Worm (Caenorhabditis elegans) whole organism, L1 larva: ENCODE data around the gene T19C3.2.

ENCODE experiments used
- C04F5.9 ChIP-seq: sonication (generic microtip); optimal IDR thresholded peaks from 2 replicates; lab custom pipeline; 2016; ENCODE audit warnings: missing genetic modification characterization, missing compliant biosample characterization
- C16A3.4 ChIP-seq: fragments of 150-350 bp; optimal IDR thresholded peaks from 2 replicates; lab custom pipeline; 2014; ENCODE audit warnings: missing biosample characterization, missing genetic modification characterization
- alr-1 ChIP-seq: fragments of 200-800 bp; sonication (Bioruptor generic); optimal IDR thresholded peaks from 2 replicates; lab custom pipeline; 2018; ENCODE audit warnings: borderline replicate concordance, mild to moderate bottlenecking, missing genetic modification characterization, missing compliant biosample characterization
- ceh-63 ChIP-seq: fragments of 200-800 bp; sonication (Bioruptor generic); optimal IDR thresholded peaks from 2 replicates; lab custom pipeline; 2018; ENCODE audit warnings: mild to moderate bottlenecking, missing genetic modification characterization, missing compliant biosample characterization
- ceh-8 ChIP-seq: fragments of 200-800 bp; sonication (Bioruptor generic); optimal IDR thresholded peaks from 2 replicates; lab custom pipeline; 2018; ENCODE audit warnings: mild to moderate bottlenecking, missing genetic modification characterization, moderate library complexity, missing compliant biosample characterization
- ceh-90 ChIP-seq: sonication (generic microtip); optimal IDR thresholded peaks from 2 replicates; lab custom pipeline; 2016; ENCODE audit warnings: missing genetic modification characterization, missing compliant biosample characterization
- dsc-1 ChIP-seq: sonication (generic microtip); optimal IDR thresholded peaks from 2 replicates; lab custom pipeline; 2016; ENCODE audit warnings: mild to moderate bottlenecking, missing genetic modification characterization, missing compliant biosample characterization
- efl-1 ChIP-seq, 4 experiments: fragments of 150-350 bp; optimal IDR thresholded peaks in 3 of 4; peaks in 1 of 4; 1 replicate in 1 of 4; 2 replicates in 3 of 4; lab custom pipeline; 2014; ENCODE audit warnings: missing biosample characterization in 2 of 4, missing genetic modification characterization in 2 of 4, missing genetic modification reagents in 2 of 4
- ets-5 ChIP-seq: fragments of 200-800 bp; sonication (Bioruptor generic); IDR thresholded peaks from 2 replicates; pipeline ENCODE4 v1.3.6; 2022; ENCODE audit warnings: missing genetic modification characterization, missing compliant biosample characterization
- fkh-4 ChIP-seq: sonication (generic microtip); optimal IDR thresholded peaks from 2 replicates; lab custom pipeline; 2016; ENCODE audit warnings: missing compliant biosample characterization, missing genetic modification characterization, borderline replicate concordance
- fos-1 ChIP-seq: fragments of 150-350 bp; optimal IDR thresholded peaks from 2 replicates; lab custom pipeline; 2014; ENCODE audit warnings: missing biosample characterization, missing genetic modification characterization
- hlh-17 ChIP-seq: fragments of 200-800 bp; sonication (Bioruptor generic); optimal IDR thresholded peaks from 2 replicates; lab custom pipeline; 2018; ENCODE audit warnings: missing genetic modification characterization, mild to moderate bottlenecking, missing compliant biosample characterization, moderate library complexity, borderline replicate concordance
- irx-1 ChIP-seq: sonication (generic microtip); optimal IDR thresholded peaks from 2 replicates; lab custom pipeline; 2016; ENCODE audit warnings: missing genetic modification characterization, missing compliant biosample characterization
- lin-14 ChIP-seq: fragments of 200-800 bp; sonication (Bioruptor generic); optimal IDR thresholded peaks from 2 replicates; lab custom pipeline; 2018; ENCODE audit warnings: mild to moderate bottlenecking, missing genetic modification characterization, moderate library complexity, missing compliant biosample characterization
- lin-35 ChIP-seq, 2 experiments: fragments of 150-350 bp; optimal IDR thresholded peaks; 2 replicates each; lab custom pipeline; 2014; ENCODE audit warnings: missing biosample characterization in 2 of 2, missing genetic modification characterization in 2 of 2, missing genetic modification reagents in 2 of 2
- lin-39 ChIP-seq: fragments of 150-350 bp; optimal IDR thresholded peaks from 2 replicates; lab custom pipeline; 2014; ENCODE audit warnings: missing biosample characterization, missing genetic modification reagents, missing genetic modification characterization
- lir-3 ChIP-seq: sonication (generic microtip); optimal IDR thresholded peaks from 2 replicates; lab custom pipeline; 2016; ENCODE audit warnings: mild to moderate bottlenecking, missing genetic modification characterization, moderate library complexity, missing compliant biosample characterization; ENCODE audit not compliant: poor library complexity
- mef-2 ChIP-seq: fragments of 150-350 bp; optimal IDR thresholded peaks from 2 replicates; lab custom pipeline; 2014; ENCODE audit warnings: missing biosample characterization, missing genetic modification characterization
- mep-1 ChIP-seq: fragments of 150-350 bp; optimal IDR thresholded peaks from 2 replicates; lab custom pipeline; 2014; ENCODE audit warnings: missing biosample characterization, missing genetic modification characterization
- nhr-19 ChIP-seq: fragments of 200-800 bp; sonication (Bioruptor generic); conservative IDR thresholded peaks from 2 replicates; pipeline ENCODE4 v1.3.6; 2022; ENCODE audit warnings: missing genetic modification characterization, missing compliant biosample characterization
- nhr-237 ChIP-seq: fragments of 150-350 bp; optimal IDR thresholded peaks from 2 replicates; lab custom pipeline; 2014; ENCODE audit warnings: missing biosample characterization, missing genetic modification characterization
- nhr-47 ChIP-seq: sonication (generic microtip); optimal IDR thresholded peaks from 2 replicates; lab custom pipeline; 2016; ENCODE audit warnings: mild to moderate bottlenecking, missing genetic modification characterization, moderate library complexity, missing compliant biosample characterization
- nhr-76 ChIP-seq: sonication (generic microtip); optimal IDR thresholded peaks from 2 replicates; lab custom pipeline; 2017; ENCODE audit warnings: missing biosample characterization, missing genetic modification characterization
- nhr-77 ChIP-seq: fragments of 150-350 bp; optimal IDR thresholded peaks from 2 replicates; lab custom pipeline; 2014; ENCODE audit warnings: missing biosample characterization, missing genetic modification characterization
- nhr-84 ChIP-seq: sonication (generic microtip); optimal IDR thresholded peaks from 2 replicates; lab custom pipeline; 2017; ENCODE audit warnings: missing biosample characterization, missing genetic modification characterization
- pag-3 ChIP-seq: sonication (generic microtip); optimal IDR thresholded peaks from 2 replicates; lab custom pipeline; 2017; ENCODE audit warnings: missing genetic modification characterization, mild to moderate bottlenecking, missing compliant biosample characterization, antibody characterized with exemption, borderline replicate concordance; ENCODE audit not compliant: insufficient read depth
- skn-1 ChIP-seq: fragments of 150-350 bp; optimal IDR thresholded peaks from 2 replicates; lab custom pipeline; 2014; ENCODE audit warnings: missing biosample characterization, missing genetic modification characterization
- snpc-4 ChIP-seq: fragments of 150-350 bp; optimal IDR thresholded peaks from 2 replicates; lab custom pipeline; 2014; ENCODE audit warnings: missing biosample characterization, missing genetic modification characterization
- sox-4 ChIP-seq: sonication (generic microtip); optimal IDR thresholded peaks from 2 replicates; lab custom pipeline; 2016; ENCODE audit warnings: missing genetic modification characterization, missing compliant biosample characterization
- swsn-7 ChIP-seq: sonication (generic microtip); optimal IDR thresholded peaks from 2 replicates; lab custom pipeline; 2016; ENCODE audit warnings: missing genetic modification characterization, missing compliant biosample characterization
- tlp-1 ChIP-seq: fragments of 150-350 bp; optimal IDR thresholded peaks from 2 replicates; lab custom pipeline; 2014; ENCODE audit warnings: missing biosample characterization, missing genetic modification characterization
- unc-130 ChIP-seq: fragments of 150-350 bp; optimal IDR thresholded peaks from 2 replicates; lab custom pipeline; 2017; ENCODE audit warnings: missing biosample characterization, missing genetic modification characterization, inconsistent platforms
- zip-4 ChIP-seq: fragments of 200-800 bp; sonication (Bioruptor generic); optimal IDR thresholded peaks from 2 replicates; lab custom pipeline; 2018; ENCODE audit warnings: mild to moderate bottlenecking, missing genetic modification characterization, moderate library complexity, missing compliant biosample characterization
- ztf-11 ChIP-seq, 2 experiments: sonication (generic microtip); optimal IDR thresholded peaks; 2 replicates each; lab custom pipeline; 2016 to 2017; ENCODE audit warnings: missing genetic modification characterization in 2 of 2, missing biosample characterization in 1 of 2, missing compliant biosample characterization in 1 of 2

Gene T19C3.2

DNA sequence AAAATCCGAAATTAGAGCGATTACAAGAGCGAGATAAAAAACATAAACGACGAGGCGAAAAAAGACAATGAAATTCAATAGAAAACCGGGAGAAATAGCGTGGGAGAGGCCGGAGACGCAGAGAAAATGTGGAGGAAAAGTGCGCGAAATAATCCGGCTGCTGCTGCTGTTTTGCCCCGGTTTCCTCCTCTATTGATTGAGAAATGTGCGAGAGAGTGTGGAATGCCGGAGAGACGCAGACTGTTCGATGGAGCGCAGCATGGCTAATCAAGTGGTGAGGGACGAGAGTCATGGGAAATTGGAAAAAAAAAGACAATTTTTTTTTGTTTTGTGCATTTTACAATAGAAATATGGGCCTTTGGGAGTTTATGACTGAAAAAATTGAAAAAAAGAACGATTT lies 19.2 kb downstream of the T19C3.2 start (continued):
- TF ChIP-seq dsc-1 (tag; lab: Kevin White, UChicago) (peak; percentile 46), ets-5 (GFP tag; lab: Robert Waterston, UW) (no peak), efl-1 (optimal IDR thresholded peaks at IDR 0.05; lab: Kevin White, UChicago) (peak; percentile 58 to 68), efl-1 (GFP tag; optimal IDR thresholded peaks at IDR 0.05 in 1 of 2; lab: Kevin White, UChicago) (peak in 1 of 2 experiments; percentile 15), lin-39 (tag; lab: Kevin White, UChicago) (peak; percentile 9), ztf-11 (tag; optimal IDR thresholded peaks at IDR 0.05; lab: Kevin White, UChicago) (peak in 1 of 2 experiments; percentile 3), fos-1 (peak; percentile 25), nhr-237 (tag; lab: Kevin White, UChicago) (no peak), sox-4 (tag; lab: Kevin White, UChicago) (no peak), ceh-63 (GFP tag; lab: Kevin White, UChicago) (no peak)
- TF ChIP-seq, all 84 proteins: peak for 31

DNA sequence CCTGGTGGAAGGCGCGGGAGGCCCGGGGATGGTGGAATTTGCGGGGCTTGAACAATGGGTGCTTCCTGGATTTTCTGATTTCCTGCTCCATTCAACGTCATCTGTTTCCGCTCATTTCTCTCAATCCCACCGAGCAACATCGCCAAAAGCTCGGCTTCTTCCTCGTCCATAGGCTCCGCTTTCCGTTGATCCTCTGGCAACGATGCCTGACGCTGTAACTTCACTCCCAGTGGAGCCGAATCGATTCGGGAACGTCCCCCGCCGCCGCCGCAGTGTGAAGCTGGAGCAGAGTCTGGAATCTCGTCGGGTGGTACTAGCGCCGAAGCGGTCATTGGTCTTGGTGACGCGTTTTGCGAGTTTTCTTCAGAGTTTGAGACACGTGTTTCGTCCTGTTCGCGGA lies 21.9 kb downstream of the T19C3.2 start:
- TF ChIP-seq nhr-237 (tag; lab: Kevin White, UChicago) (no peak), lir-3 (tag; lab: Kevin White, UChicago) (no peak), pag-3 (tag; lab: Kevin White, UChicago) (no peak), mep-1 (tag; lab: Kevin White, UChicago) (no peak), irx-1 (tag; lab: Kevin White, UChicago) (no peak), zip-4 (GFP tag; lab: Kevin White, UChicago) (no peak), lin-14 (no peak), ceh-90 (tag; lab: Kevin White, UChicago) (no peak), nhr-84 (tag; lab: Kevin White, UChicago) (no peak), nhr-19 (GFP tag; lab: Robert Waterston, UW) (no peak), hlh-17 (GFP tag; lab: Kevin White, UChicago) (no peak), fkh-4 (tag; lab: Kevin White, UChicago) (no peak), lin-35 (GFP tag; optimal IDR thresholded peaks at IDR 0.05; lab: Kevin White, UChicago) (no peak), nhr-47 (tag; lab: Kevin White, UChicago) (no peak), efl-1 (optimal IDR thresholded peaks at IDR 0.05; lab: Kevin White, UChicago) (no peak), efl-1 (GFP tag; optimal IDR thresholded peaks at IDR 0.05 in 1 of 2; lab: Kevin White, UChicago) (no peak), unc-130 (tag; lab: Kevin White, UChicago) (no peak)

ce11 chrIII:587009-587408 lies 30.4 kb downstream of the T19C3.2 start, which contains the start of gene helq-1:
Gene helq-1, minus strand, starts transcription at chrIII:587109.
- TF ChIP-seq nhr-76: no peak
- no peak for TF ChIP-seq nhr-19 (GFP tag; lab: Robert Waterston, UW)
- no peak for TF ChIP-seq alr-1 (tag; lab: Kevin White, UChicago)
- TF ChIP-seq ceh-90 (tag; lab: Kevin White, UChicago): no peak
- TF ChIP-seq hlh-17 (GFP tag; lab: Kevin White, UChicago): no peak
- TF ChIP-seq C04F5.9 (tag; lab: Kevin White, UChicago): no peak
- TF ChIP-seq mef-2 (tag; lab: Kevin White, UChicago): no peak
- no peak for TF ChIP-seq C16A3.4 (tag; lab: Kevin White, UChicago)
- TF ChIP-seq dsc-1 (tag; lab: Kevin White, UChicago): no peak
- no peak for TF ChIP-seq nhr-77
- no peak for TF ChIP-seq skn-1 (tag; lab: Kevin White, UChicago)
- TF ChIP-seq ceh-8 (GFP tag; lab: Kevin White, UChicago): no peak
- no peak for TF ChIP-seq nhr-84 (tag; lab: Kevin White, UChicago)
- no peak for TF ChIP-seq lin-35 (GFP tag; optimal IDR thresholded peaks at IDR 0.05; lab: Kevin White, UChicago)
- TF ChIP-seq mep-1 (tag; lab: Kevin White, UChicago): no peak
- TF ChIP-seq snpc-4 (tag; lab: Kevin White, UChicago): no peak
- TF ChIP-seq, all 84 proteins: peak for 0

DNA sequence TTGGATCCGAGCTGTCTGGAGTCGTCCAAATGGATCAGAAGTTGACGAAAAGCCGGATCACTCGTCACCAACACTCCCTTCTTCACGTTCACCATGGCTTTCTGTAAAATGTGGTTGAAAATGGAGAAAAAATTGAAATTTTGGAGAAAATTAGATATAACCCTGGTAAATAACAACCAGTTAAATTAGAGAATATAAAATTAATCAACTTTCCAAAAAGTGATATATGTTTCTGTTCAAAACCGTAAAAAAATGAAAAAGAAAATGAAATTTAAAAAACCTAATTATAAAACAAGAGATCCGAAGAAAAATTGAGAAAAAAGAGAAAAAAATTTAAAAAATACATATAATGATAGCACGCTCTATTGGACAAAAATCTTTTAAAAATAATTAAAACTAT lies 39.9 kb downstream of the T19C3.2 start, which contains the start of gene gtf-2H5:
TSS of gene gtf-2H5 (minus strand) at position 101 of the 400 bp plus-strand sequence.
- no peak for TF ChIP-seq tlp-1 (tag; lab: Kevin White, UChicago)
- no peak for TF ChIP-seq swsn-7 (tag; lab: Kevin White, UChicago)
